Worm (Caenorhabditis elegans) whole organism, young adult: ENCODE measurements around the gene rpn-5.

Source experiments
- B0035.1 ChIP-seq: sonication (generic microtip); optimal IDR thresholded peaks from 2 replicates; lab custom pipeline; 2016; ENCODE audit warnings: missing genetic modification characterization, mild to moderate bottlenecking, missing compliant biosample characterization, missing genotype, missing genetic modification reagents
- B0261.1 ChIP-seq: sonication (generic microtip); optimal IDR thresholded peaks from 2 replicates; lab custom pipeline; 2016; ENCODE audit warnings: mild to moderate bottlenecking, missing genetic modification characterization, moderate library complexity, missing compliant biosample characterization
- C06A6.2 ChIP-seq: fragments of 200-800 bp; sonication (Bioruptor generic); conservative IDR thresholded peaks from 2 replicates; pipeline ENCODE4 v1.3.6; 2022; ENCODE audit warnings: missing genetic modification characterization, missing compliant biosample characterization
- C17E4.6 ChIP-seq: fragments of 200-800 bp; sonication (Bioruptor generic); IDR thresholded peaks from 2 replicates; pipeline ENCODE4 v1.3.6; 2022; ENCODE audit warnings: missing genetic modification reagents, missing genetic modification characterization, missing compliant biosample characterization
- D2030.7 ChIP-seq: fragments of 200-800 bp; sonication (Bioruptor generic); IDR thresholded peaks from 2 replicates; pipeline ENCODE4 v1.3.6; 2022; ENCODE audit warnings: missing genetic modification reagents, missing genetic modification characterization, missing compliant biosample characterization
- F23B12.7 ChIP-seq: sonication (generic microtip); optimal IDR thresholded peaks from 2 replicates; lab custom pipeline; 2017; ENCODE audit warnings: missing genetic modification characterization, mild to moderate bottlenecking, missing compliant biosample characterization, antibody characterized with exemption, moderate library complexity; ENCODE audit not compliant: insufficient read depth
- F39B2.1 ChIP-seq: fragments of 200-800 bp; sonication (Bioruptor generic); IDR thresholded peaks from 2 replicates; pipeline ENCODE4 v1.3.6; 2022; ENCODE audit warnings: missing genetic modification reagents, missing genetic modification characterization, missing compliant biosample characterization
- K11D2.4 ChIP-seq: fragments of 200-800 bp; sonication (Bioruptor generic); IDR thresholded peaks from 2 replicates; pipeline ENCODE4 v1.3.6; 2022; ENCODE audit warnings: missing genetic modification reagents, missing genetic modification characterization, missing compliant biosample characterization
- K12H6.12 ChIP-seq: fragments of 200-800 bp; sonication (Bioruptor generic); optimal IDR thresholded peaks from 2 replicates; lab custom pipeline; 2018; ENCODE audit warnings: mild to moderate bottlenecking, missing genetic modification characterization, missing compliant biosample characterization
- T26A5.8 ChIP-seq: sonication (generic microtip); optimal IDR thresholded peaks from 2 replicates; lab custom pipeline; 2016; ENCODE audit warnings: missing genetic modification characterization, missing compliant biosample characterization
- Y53F4B.3 ChIP-seq: fragments of 200-800 bp; sonication (Bioruptor generic); IDR thresholded peaks from 2 replicates; pipeline ENCODE4 v1.3.6; 2022; ENCODE audit warnings: missing genetic modification reagents, missing genetic modification characterization, missing compliant biosample characterization
- Y79H2A.3 ChIP-seq: fragments of 200-800 bp; sonication (Bioruptor generic); conservative IDR thresholded peaks from 2 replicates; pipeline ENCODE4 v1.3.6; 2022; ENCODE audit warnings: missing genetic modification reagents, missing genetic modification characterization, missing compliant biosample characterization
- ZK185.1 ChIP-seq: sonication (generic microtip); optimal IDR thresholded peaks from 2 replicates; lab custom pipeline; 2016; ENCODE audit warnings: mild to moderate bottlenecking, missing genetic modification characterization, missing compliant biosample characterization; ENCODE audit not compliant: poor library complexity, severe bottlenecking
- aptf-3 ChIP-seq: fragments of 200-800 bp; sonication (Bioruptor generic); IDR thresholded peaks from 2 replicates; pipeline ENCODE4 v1.3.6; 2022; ENCODE audit warnings: missing genetic modification characterization, missing compliant biosample characterization
- athp-1 ChIP-seq: sonication (generic microtip); optimal IDR thresholded peaks from 2 replicates; lab custom pipeline; 2017; ENCODE audit warnings: mild to moderate bottlenecking, missing genetic modification characterization, missing compliant biosample characterization
- attf-5 ChIP-seq: fragments of 200-800 bp; sonication (Bioruptor generic); optimal IDR thresholded peaks from 2 replicates; lab custom pipeline; 2018; ENCODE audit warnings: mild to moderate bottlenecking, missing genetic modification characterization, missing compliant biosample characterization
- attf-6 ChIP-seq: fragments of 200-800 bp; sonication (Bioruptor generic); IDR thresholded peaks from 2 replicates; pipeline ENCODE4 v1.3.6; 2022; ENCODE audit warnings: missing genetic modification reagents, missing genetic modification characterization, missing compliant biosample characterization
- bed-2 ChIP-seq: fragments of 200-800 bp; sonication (Bioruptor generic); IDR thresholded peaks from 2 replicates; pipeline ENCODE4 v1.3.6; 2022; ENCODE audit warnings: missing genetic modification reagents, missing genetic modification characterization, missing compliant biosample characterization
- ccch-3 ChIP-seq: fragments of 200-800 bp; sonication (Bioruptor generic); optimal IDR thresholded peaks from 2 replicates; lab custom pipeline; 2018; ENCODE audit warnings: mild to moderate bottlenecking, missing genetic modification characterization, missing compliant biosample characterization
- cebp-2 ChIP-seq: fragments of 200-800 bp; sonication (Bioruptor generic); IDR thresholded peaks from 2 replicates; pipeline ENCODE4 v1.3.6; 2022; ENCODE audit warnings: missing genetic modification characterization, missing compliant biosample characterization
- ceh-100 ChIP-seq: fragments of 200-800 bp; sonication (Bioruptor generic); IDR thresholded peaks from 2 replicates; pipeline ENCODE4 v1.3.6; 2022; ENCODE audit warnings: missing genetic modification reagents, missing genetic modification characterization, missing compliant biosample characterization
- ceh-91 ChIP-seq: fragments of 200-800 bp; sonication (Bioruptor generic); IDR thresholded peaks from 2 replicates; pipeline ENCODE4 v1.3.6; 2022; ENCODE audit warnings: missing genetic modification reagents, missing genetic modification characterization, missing compliant biosample characterization
- dpff-1 ChIP-seq: sonication (generic microtip); optimal IDR thresholded peaks from 2 replicates; lab custom pipeline; 2017; ENCODE audit warnings: mild to moderate bottlenecking, missing genetic modification characterization, missing compliant biosample characterization
- dpl-1 ChIP-seq: fragments of 150-350 bp; optimal IDR thresholded peaks from 2 replicates; lab custom pipeline; 2014; ENCODE audit warnings: missing biosample characterization, missing genetic modification reagents, missing genetic modification characterization
- egl-18 ChIP-seq: fragments of 200-800 bp; sonication (Bioruptor generic); IDR thresholded peaks from 2 replicates; pipeline ENCODE4 v1.3.6; 2022; ENCODE audit warnings: missing genetic modification reagents, missing genetic modification characterization, missing compliant biosample characterization
- ekl-4 ChIP-seq: fragments of 200-800 bp; sonication (Bioruptor generic); IDR thresholded peaks from 2 replicates; pipeline ENCODE4 v1.3.6; 2022; ENCODE audit warnings: missing genetic modification reagents, missing genetic modification characterization, missing compliant biosample characterization
- hlh-12 ChIP-seq: sonication (generic microtip); optimal IDR thresholded peaks from 2 replicates; lab custom pipeline; 2016; ENCODE audit warnings: missing genetic modification characterization, missing compliant biosample characterization
- hmg-20 ChIP-seq: fragments of 200-800 bp; sonication (Bioruptor generic); IDR thresholded peaks from 2 replicates; pipeline ENCODE4 v1.3.6; 2022; ENCODE audit warnings: missing genetic modification reagents, missing genetic modification characterization, missing compliant biosample characterization
- hrde-1 ChIP-seq: sonication (generic microtip); optimal IDR thresholded peaks from 2 replicates; lab custom pipeline; 2016; ENCODE audit warnings: missing genetic modification characterization, mild to moderate bottlenecking, missing compliant biosample characterization, moderate library complexity, missing genotype, missing genetic modification reagents, borderline replicate concordance
- lag-1 ChIP-seq: fragments of 200-800 bp; sonication (Bioruptor generic); IDR thresholded peaks from 2 replicates; pipeline ENCODE4 v1.3.6; 2022; ENCODE audit warnings: missing genetic modification reagents, missing genetic modification characterization, missing compliant biosample characterization
- let-526 ChIP-seq: fragments of 200-800 bp; sonication (Bioruptor generic); IDR thresholded peaks from 2 replicates; pipeline ENCODE4 v1.3.6; 2022; ENCODE audit warnings: missing genetic modification reagents, missing genetic modification characterization, missing compliant biosample characterization
- let-607 ChIP-seq, 2 experiments: fragments of 200-800 bp in 1 of 2; sonication (Bioruptor generic) in 1 of 2; sonication (generic microtip) in 1 of 2; optimal IDR thresholded peaks; 2 replicates each; lab custom pipeline; 2016 to 2018; ENCODE audit warnings: mild to moderate bottlenecking in 2 of 2, missing compliant biosample characterization in 2 of 2, missing genetic modification characterization in 2 of 2, moderate library complexity in 2 of 2, missing genotype in 1 of 2
- lin-26 ChIP-seq: fragments of 200-800 bp; sonication (Bioruptor generic); IDR thresholded peaks from 2 replicates; pipeline ENCODE4 v1.3.6; 2022; ENCODE audit warnings: missing genetic modification reagents, missing genetic modification characterization, missing compliant biosample characterization
- lin-40 ChIP-seq: sonication (generic microtip); optimal IDR thresholded peaks from 2 replicates; lab custom pipeline; 2016; ENCODE audit warnings: missing genetic modification characterization, mild to moderate bottlenecking, missing compliant biosample characterization, missing genotype, missing genetic modification reagents
- lin-54 ChIP-seq: fragments of 200-800 bp; sonication (Bioruptor generic); optimal IDR thresholded peaks from 2 replicates; lab custom pipeline; 2018; ENCODE audit warnings: mild to moderate bottlenecking, missing genetic modification characterization, missing compliant biosample characterization
- mcd-1 ChIP-seq: fragments of 200-800 bp; sonication (Bioruptor generic); IDR thresholded peaks from 2 replicates; pipeline ENCODE4 v1.3.6; 2022; ENCODE audit warnings: missing genetic modification reagents, missing genetic modification characterization, missing compliant biosample characterization
- mes-4 ChIP-seq: sonication (generic microtip); optimal IDR thresholded peaks from 2 replicates; lab custom pipeline; 2016; ENCODE audit warnings: missing genotype, missing genetic modification characterization, missing compliant biosample characterization
- mxl-1 ChIP-seq: sonication (generic microtip); optimal IDR thresholded peaks from 2 replicates; lab custom pipeline; 2016; ENCODE audit warnings: missing genetic modification characterization, missing compliant biosample characterization
- nhr-179 ChIP-seq: sonication (generic microtip); optimal IDR thresholded peaks from 2 replicates; lab custom pipeline; 2016; ENCODE audit warnings: mild to moderate bottlenecking, missing genetic modification characterization, missing compliant biosample characterization
- nhr-80 ChIP-seq: sonication (generic microtip); optimal IDR thresholded peaks from 2 replicates; lab custom pipeline; 2016; ENCODE audit warnings: missing genetic modification characterization, missing compliant biosample characterization
- nhr-90 ChIP-seq: sonication (generic microtip); optimal IDR thresholded peaks from 2 replicates; lab custom pipeline; 2016; ENCODE audit warnings: missing genotype, mild to moderate bottlenecking, missing genetic modification characterization, missing compliant biosample characterization
- pbrm-1 ChIP-seq: fragments of 200-800 bp; sonication (Bioruptor generic); IDR thresholded peaks from 2 replicates; pipeline ENCODE4 v1.3.6; 2022; ENCODE audit warnings: missing genetic modification reagents, missing genetic modification characterization, missing compliant biosample characterization
- pha-4 ChIP-seq: fragments of 150-350 bp; sonication (generic microtip); optimal IDR thresholded peaks from 2 replicates; lab custom pipeline; 2014; ENCODE audit warnings: missing biosample characterization, missing genetic modification reagents, missing genetic modification characterization
- sdz-38 ChIP-seq: sonication (generic microtip); optimal IDR thresholded peaks from 2 replicates; lab custom pipeline; 2016; ENCODE audit warnings: missing genotype, missing genetic modification characterization, missing compliant biosample characterization
- sea-2 ChIP-seq: fragments of 200-800 bp; sonication (Bioruptor generic); IDR thresholded peaks from 2 replicates; pipeline ENCODE4 v1.3.6; 2022; ENCODE audit warnings: missing genetic modification characterization, missing compliant biosample characterization
- snpc-1.3 ChIP-seq: sonication (generic microtip); optimal IDR thresholded peaks from 2 replicates; lab custom pipeline; 2017; ENCODE audit warnings: missing genetic modification characterization, mild to moderate bottlenecking, missing compliant biosample characterization, antibody characterized with exemption, moderate library complexity, missing genotype, missing genetic modification reagents; ENCODE audit not compliant: insufficient read depth
- somi-1 ChIP-seq: fragments of 200-800 bp; sonication (Bioruptor generic); optimal IDR thresholded peaks from 2 replicates; lab custom pipeline; 2018; ENCODE audit warnings: mild to moderate bottlenecking, missing genetic modification characterization, missing compliant biosample characterization
- tbp1 ChIP-seq: fragments of 200-800 bp; sonication (Bioruptor generic); optimal IDR thresholded peaks from 2 replicates; lab custom pipeline; 2018; ENCODE audit warnings: mild to moderate bottlenecking, missing genetic modification characterization, missing compliant biosample characterization
- ztf-25 ChIP-seq: fragments of 200-800 bp; sonication (Bioruptor generic); IDR thresholded peaks from 2 replicates; pipeline ENCODE4 v1.3.6; 2022; ENCODE audit warnings: missing genetic modification reagents, missing genetic modification characterization, missing compliant biosample characterization

rpn-5 gene

DNA sequence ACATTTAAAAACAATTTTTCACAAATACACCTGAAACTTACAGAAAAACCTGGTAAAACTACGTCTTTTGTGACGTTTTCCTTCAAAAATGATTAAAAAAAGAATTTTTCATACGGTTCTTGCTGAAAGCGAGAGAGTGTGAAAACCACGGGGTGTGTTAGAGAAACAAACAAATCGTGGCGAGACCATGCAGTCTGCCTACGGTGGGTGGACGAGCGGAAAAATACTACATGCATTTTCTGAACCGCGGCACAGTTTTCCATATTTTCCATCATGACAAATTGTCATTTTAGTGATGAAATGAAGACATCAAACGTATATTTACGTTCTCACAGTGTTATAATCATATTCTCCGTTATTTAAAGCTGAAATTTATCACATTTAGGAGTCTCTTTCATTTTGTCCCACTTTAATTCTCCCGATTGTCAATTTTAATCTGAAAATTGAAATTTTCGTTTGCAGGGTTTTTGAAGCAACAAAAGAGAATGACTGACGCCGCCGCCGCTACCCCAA, 8.2 kb upstream of the rpn-5 start, which contains the start of the genes F10G7.9 and tsn-1 (continued):
- TF ChIP-seq lin-26 (GFP tag; lab: Robert Waterston, UW) = no peak
- TF ChIP-seq cebp-2 (GFP tag; lab: Robert Waterston, UW) = no peak
- no peak for TF ChIP-seq attf-6 (GFP tag; lab: Robert Waterston, UW)
- TF ChIP-seq D2030.7 (GFP tag; lab: Robert Waterston, UW) = peak; percentile 41; the same call in 1 of the 2 replicates
- TF ChIP-seq B0261.1 (tag; lab: Kevin White, UChicago) = no peak
- TF ChIP-seq tbp1 (GFP tag; lab: Kevin White, UChicago) = peak; percentile 30
- TF ChIP-seq ZK185.1 (tag; lab: Kevin White, UChicago) = peak; percentile 16
- TF ChIP-seq lag-1 (GFP tag; lab: Robert Waterston, UW) = no peak
- TF ChIP-seq hlh-12 (tag; lab: Kevin White, UChicago) = no peak
- TF ChIP-seq Y79H2A.3 (GFP tag; lab: Robert Waterston, UW) = no peak
- no peak for TF ChIP-seq T26A5.8
- no peak for TF ChIP-seq nhr-90
- no peak for TF ChIP-seq ccch-3 (GFP tag; lab: Kevin White, UChicago)
- TF ChIP-seq hrde-1 (tag; lab: Kevin White, UChicago) = no peak
- no peak for TF ChIP-seq mes-4 (tag; lab: Kevin White, UChicago)
- TF ChIP-seq aptf-3 (GFP tag; lab: Robert Waterston, UW) = no peak
- TF ChIP-seq attf-5 = peak; percentile 58
- TF ChIP-seq somi-1 = no peak
- peak; percentile 98 to 99 for TF ChIP-seq let-607 (tag; optimal IDR thresholded peaks at IDR 0.05; lab: Kevin White, UChicago)
- no peak for TF ChIP-seq K12H6.12 (tag; lab: Kevin White, UChicago)
- peak; percentile 47 for TF ChIP-seq snpc-1.3 (tag; lab: Kevin White, UChicago)
- no peak for TF ChIP-seq bed-2 (GFP tag; lab: Robert Waterston, UW)
- no peak for TF ChIP-seq nhr-179 (tag; lab: Kevin White, UChicago)
- TF ChIP-seq F23B12.7 (tag; lab: Kevin White, UChicago) = peak; percentile 29
- TF ChIP-seq mxl-1 (tag; lab: Kevin White, UChicago) = no peak
- TF ChIP-seq athp-1 (tag; lab: Kevin White, UChicago) = no peak
- TF ChIP-seq ceh-91 (GFP tag; lab: Robert Waterston, UW) = 0 out of 2 replicates have a peak, but pooled peaks have one; percentile 33
- TF ChIP-seq ztf-25 (GFP tag; lab: Robert Waterston, UW) = no peak
- TF ChIP-seq hmg-20 (GFP tag; lab: Robert Waterston, UW) = no peak
- no peak for TF ChIP-seq Y53F4B.3 (GFP tag; lab: Robert Waterston, UW)
- TF ChIP-seq ekl-4 = no peak
- no peak for TF ChIP-seq C06A6.2
- TF ChIP-seq pha-4 = no peak
- peak; percentile 77 for TF ChIP-seq nhr-80 (tag; lab: Kevin White, UChicago)
- TF ChIP-seq lin-40 (tag; lab: Kevin White, UChicago) = no peak
- TF ChIP-seq F39B2.1 = no peak
- peak; percentile 52 for TF ChIP-seq dpl-1 (GFP tag; lab: Kevin White, UChicago)
- no peak for TF ChIP-seq B0035.1 (tag; lab: Kevin White, UChicago)
- TF ChIP-seq ceh-100 (GFP tag; lab: Robert Waterston, UW) = peak; percentile 50; the same call in 1 of the 2 replicates
- no peak for TF ChIP-seq dpff-1 (tag; lab: Kevin White, UChicago)
- no peak for TF ChIP-seq C17E4.6 (GFP tag; lab: Robert Waterston, UW)
- TF ChIP-seq mcd-1 (GFP tag; lab: Robert Waterston, UW) = peak; percentile 71
- peak; percentile 68 for TF ChIP-seq lin-54
- TF ChIP-seq K11D2.4 (GFP tag; lab: Robert Waterston, UW) = no peak
- TF ChIP-seq let-526 (GFP tag; lab: Robert Waterston, UW) = no peak
- no peak for TF ChIP-seq egl-18 (GFP tag; lab: Robert Waterston, UW)
- peak; percentile 25; the same call in 1 of the 2 replicates for TF ChIP-seq pbrm-1 (GFP tag; lab: Robert Waterston, UW)
- TF ChIP-seq sea-2 (GFP tag; lab: Robert Waterston, UW) = no peak
- TF ChIP-seq sdz-38 (tag; lab: Kevin White, UChicago) = no peak
